Worm (Caenorhabditis elegans) whole organism, midembryonic: Measurements from ENCODE around the gene Y50D4C.12.

ENCODE experiments used
- klf-2 ChIP-seq: fragments of 200-800 bp; sonication (Bioruptor generic); conservative IDR thresholded peaks from 2 replicates; pipeline ENCODE4 v1.3.6; 2022; ENCODE audit warnings: missing genetic modification reagents, missing genetic modification characterization, missing compliant biosample characterization
- ref-1 ChIP-seq: fragments of 200-800 bp; sonication (Bioruptor generic); conservative IDR thresholded peaks from 2 replicates; pipeline ENCODE4 v1.3.6; 2022; ENCODE audit warnings: missing genetic modification reagents, missing genetic modification characterization, missing compliant biosample characterization

ce11 chrV:1021456-1021855, 39.1 kb downstream of the Y50D4C.12 start:
- no peak for TF ChIP-seq klf-2 (GFP tag; lab: Robert Waterston, UW)
- TF ChIP-seq ref-1, result no peak
